Worm (Caenorhabditis elegans): ENCODE data around the gene D2007.1.

ce11 chrIII:8182573-8182972 lies 27.3 kb downstream of the D2007.1 start:
- no peak for TF ChIP-seq lsy-2 (tag; optimal IDR thresholded peaks at IDR 0.05)
- TF ChIP-seq nhr-76 (tag; optimal IDR thresholded peaks at IDR 0.05): no peak
- TF ChIP-seq unc-62 (GFP tag; optimal IDR thresholded peaks at IDR 0.05): no peak
- no peak for TF ChIP-seq ztf-11 (tag; optimal IDR thresholded peaks at IDR 0.05)
- TF ChIP-seq hlh-1 (tag; optimal IDR thresholded peaks at IDR 0.05): no peak
- no peak for TF ChIP-seq ces-1 (GFP tag; optimal IDR thresholded peaks at IDR 0.05)
- TF ChIP-seq nhr-12 (tag; optimal IDR thresholded peaks at IDR 0.05): no peak
- no peak for TF ChIP-seq zip-8 (tag; optimal IDR thresholded peaks at IDR 0.05)
- no peak for TF ChIP-seq nhr-28 (tag; optimal IDR thresholded peaks at IDR 0.05)
- TF ChIP-seq mab-5 (tag; optimal IDR thresholded peaks at IDR 0.05): no peak
